Worm (Caenorhabditis elegans) whole organism, L2 larva: ENCODE results near the gene C05B5.11.

Source experiments
- C34F6.9 ChIP-seq: fragments of 150-350 bp; optimal IDR thresholded peaks from 2 replicates; lab custom pipeline; 2014; ENCODE audit warnings: missing biosample characterization, missing genetic modification characterization
- F13H6.1 ChIP-seq: sonication (generic microtip); optimal IDR thresholded peaks from 2 replicates; lab custom pipeline; 2016; ENCODE audit warnings: missing genetic modification characterization, missing compliant biosample characterization
- R02D3.7 ChIP-seq: fragments of 150-350 bp; optimal IDR thresholded peaks from 2 replicates; lab custom pipeline; 2014; ENCODE audit warnings: missing biosample characterization, missing genetic modification characterization
- Y55F3AM.14 ChIP-seq: fragments of 200-800 bp; sonication (Bioruptor generic); optimal IDR thresholded peaks from 2 replicates; lab custom pipeline; 2018; ENCODE audit warnings: mild to moderate bottlenecking, missing genetic modification characterization, missing compliant biosample characterization
- ZK546.5 ChIP-seq: sonication (generic microtip); optimal IDR thresholded peaks from 2 replicates; lab custom pipeline; 2017; ENCODE audit warnings: missing biosample characterization, missing genetic modification characterization
- alr-1 ChIP-seq: fragments of 150-350 bp; optimal IDR thresholded peaks from 2 replicates; lab custom pipeline; 2014; ENCODE audit warnings: missing biosample characterization, missing genetic modification characterization
- aly-2 ChIP-seq: fragments of 150-350 bp; optimal IDR thresholded peaks from 2 replicates; lab custom pipeline; 2014; ENCODE audit warnings: missing biosample characterization, missing genetic modification characterization
- ama-1 ChIP-seq: fragments of 150-350 bp; optimal IDR thresholded peaks from 2 replicates; lab custom pipeline; 2018; ENCODE audit warnings: inconsistent platforms
- ceh-16 ChIP-seq: fragments of 150-350 bp; optimal IDR thresholded peaks from 2 replicates; lab custom pipeline; 2014; ENCODE audit warnings: missing biosample characterization, missing genetic modification characterization
- ceh-82 ChIP-seq: fragments of 150-350 bp; optimal IDR thresholded peaks from 2 replicates; lab custom pipeline; 2014; ENCODE audit warnings: missing biosample characterization, missing genetic modification characterization
- crh-2 ChIP-seq: sonication (generic microtip); optimal IDR thresholded peaks from 2 replicates; lab custom pipeline; 2017; ENCODE audit warnings: missing biosample characterization, missing genetic modification characterization
- dmd-4 ChIP-seq: sonication (generic microtip); optimal IDR thresholded peaks from 2 replicates; lab custom pipeline; 2017; ENCODE audit warnings: missing biosample characterization, missing genetic modification characterization
- elt-3 ChIP-seq: sonication (generic microtip); optimal IDR thresholded peaks from 2 replicates; lab custom pipeline; 2017; ENCODE audit warnings: missing biosample characterization, missing genetic modification characterization
- fos-1 ChIP-seq: fragments of 150-350 bp; optimal IDR thresholded peaks from 2 replicates; lab custom pipeline; 2014; ENCODE audit warnings: missing biosample characterization, missing genetic modification characterization
- gmeb-1 ChIP-seq: fragments of 150-350 bp; optimal IDR thresholded peaks from 2 replicates; lab custom pipeline; 2014; ENCODE audit warnings: missing biosample characterization, missing genetic modification characterization
- lin-11 ChIP-seq: fragments of 150-350 bp; sonication (generic microtip); optimal IDR thresholded peaks from 2 replicates; lab custom pipeline; 2014; ENCODE audit warnings: missing biosample characterization, missing genetic modification characterization, inconsistent platforms, mixed read lengths
- lsy-2 ChIP-seq, 2 experiments: fragments of 150-350 bp in 1 of 2; sonication (generic microtip) in 1 of 2; optimal IDR thresholded peaks; 2 replicates each; lab custom pipeline; 2014 to 2017; ENCODE audit warnings: missing biosample characterization in 2 of 2, missing genetic modification characterization in 2 of 2
- mab-5 ChIP-seq: fragments of 150-350 bp; optimal IDR thresholded peaks from 2 replicates; lab custom pipeline; 2014; ENCODE audit warnings: missing biosample characterization, missing genetic modification characterization
- mdl-1 ChIP-seq, 2 experiments: fragments of 150-350 bp in 1 of 2; sonication (generic microtip) in 1 of 2; optimal IDR thresholded peaks; 2 replicates each; lab custom pipeline; 2017; ENCODE audit warnings: missing biosample characterization in 2 of 2, missing genetic modification characterization in 2 of 2
- nhr-11 ChIP-seq: fragments of 150-350 bp; optimal IDR thresholded peaks from 2 replicates; lab custom pipeline; 2014; ENCODE audit warnings: missing biosample characterization, missing genetic modification characterization
- nhr-23 ChIP-seq: fragments of 150-350 bp; optimal IDR thresholded peaks from 2 replicates; lab custom pipeline; 2014; ENCODE audit warnings: missing biosample characterization, missing genetic modification reagents, missing genetic modification characterization
- nhr-237 ChIP-seq: fragments of 150-350 bp; optimal IDR thresholded peaks from 2 replicates; lab custom pipeline; 2014; ENCODE audit warnings: missing biosample characterization, missing genetic modification characterization
- nhr-25 ChIP-seq: fragments of 150-350 bp; sonication (generic microtip); optimal IDR thresholded peaks from 3 replicates; lab custom pipeline; 2014; ENCODE audit warnings: missing biosample characterization, missing genetic modification characterization
- nhr-77 ChIP-seq: fragments of 150-350 bp; optimal IDR thresholded peaks from 2 replicates; lab custom pipeline; 2014; ENCODE audit warnings: missing biosample characterization, missing genetic modification characterization
- peb-1 ChIP-seq: fragments of 150-350 bp; optimal IDR thresholded peaks from 2 replicates; lab custom pipeline; 2014; ENCODE audit warnings: missing biosample characterization, missing genetic modification characterization
- skn-1 ChIP-seq: sonication (generic microtip); optimal IDR thresholded peaks from 2 replicates; lab custom pipeline; 2017; ENCODE audit warnings: missing biosample characterization, missing genetic modification characterization
- sma-3 ChIP-seq: sonication (generic microtip); optimal IDR thresholded peaks from 2 replicates; lab custom pipeline; 2016; ENCODE audit warnings: missing genetic modification reagents, missing genetic modification characterization, missing compliant biosample characterization
- snpc-4 ChIP-seq: fragments of 150-350 bp; optimal IDR thresholded peaks from 2 replicates; lab custom pipeline; 2014; ENCODE audit warnings: missing biosample characterization, missing genetic modification characterization
- unc-39 ChIP-seq: fragments of 150-350 bp; optimal IDR thresholded peaks from 2 replicates; lab custom pipeline; 2014; ENCODE audit warnings: missing biosample characterization, missing genetic modification characterization
- unc-55 ChIP-seq: fragments of 150-350 bp; sonication (generic microtip); optimal IDR thresholded peaks from 3 replicates; lab custom pipeline; 2014; ENCODE audit warnings: missing biosample characterization, missing genetic modification reagents, missing genetic modification characterization
- zag-1 ChIP-seq: fragments of 150-350 bp; optimal IDR thresholded peaks from 2 replicates; lab custom pipeline; 2014; ENCODE audit warnings: missing biosample characterization, missing genetic modification characterization
- ztf-1 ChIP-seq: fragments of 200-800 bp; sonication (Bioruptor generic); conservative IDR thresholded peaks from 2 replicates; pipeline ENCODE4 v1.3.6; 2022; ENCODE audit warnings: missing genetic modification characterization, missing compliant biosample characterization
- ztf-11 ChIP-seq: sonication (generic microtip); optimal IDR thresholded peaks from 2 replicates; lab custom pipeline; 2017; ENCODE audit warnings: missing biosample characterization, missing genetic modification characterization
- ztf-4 ChIP-seq: fragments of 150-350 bp; optimal IDR thresholded peaks from 2 replicates; lab custom pipeline; 2014; ENCODE audit warnings: missing biosample characterization, missing genetic modification characterization

The C05B5.11 gene

DNA sequence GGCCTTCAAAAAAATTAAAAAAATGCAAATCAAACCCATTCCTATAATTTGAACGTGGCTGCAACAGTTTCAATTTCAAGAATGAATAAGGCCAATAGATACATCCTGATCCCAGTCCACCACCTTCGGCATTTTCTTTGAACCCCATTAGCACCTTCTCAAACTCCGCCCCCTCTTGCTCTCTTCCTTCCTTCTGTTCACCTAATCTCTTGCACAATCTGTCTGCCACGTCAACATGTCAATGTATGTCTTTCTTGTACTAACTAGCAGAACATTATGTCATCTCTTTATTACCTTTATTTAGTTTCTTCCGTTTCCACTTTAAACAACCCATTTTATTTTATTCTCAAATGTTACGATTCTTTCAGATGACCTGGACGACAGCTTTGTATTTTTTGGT lies 10.8 kb upstream of the C05B5.11 start, which contains the start of gene C05B5.4:
C05B5.4 (plus strand) TSS at position 351 of the 400 bp plus-strand sequence.
- TF ChIP-seq sma-3, result no peak
- no peak for TF ChIP-seq unc-55 (GFP tag; lab: Kevin White, UChicago)

DNA sequence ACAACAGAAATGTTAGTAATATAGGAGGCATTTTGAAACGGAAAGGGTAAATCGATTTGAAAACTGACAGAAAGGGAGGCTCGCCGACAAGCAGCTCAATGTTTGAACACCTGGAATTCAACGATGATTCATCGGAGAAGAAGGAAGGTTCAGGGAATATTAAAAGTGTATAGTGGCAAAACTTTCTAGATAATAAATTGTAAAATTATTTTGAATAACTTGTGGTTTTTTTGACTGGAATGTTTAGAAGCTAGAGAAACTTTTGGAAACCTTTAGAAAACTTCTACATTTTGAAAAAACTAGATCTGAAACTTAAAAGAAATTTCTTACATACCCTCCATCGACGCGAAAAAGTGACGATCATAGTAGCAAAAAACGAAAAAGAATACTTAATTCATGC lies 6.4 kb upstream of the C05B5.11 start, which contains the start of gene pqn-8:
pqn-8 (minus strand) TSS at position 101 of the 400 bp plus-strand sequence.
- TF ChIP-seq F13H6.1 (no peak), ztf-4 (no peak), aly-2 (tag; lab: Kevin White, UChicago) (no peak), gmeb-1 (tag; lab: Kevin White, UChicago) (no peak), dmd-4 (tag; lab: Kevin White, UChicago) (no peak), C34F6.9 (no peak), alr-1 (tag; lab: Kevin White, UChicago) (no peak)

- TF ChIP-seq elt-3 (tag; lab: Kevin White, UChicago) (no peak), snpc-4 (tag; lab: Kevin White, UChicago) (no peak), crh-2 (tag; lab: Kevin White, UChicago) (no peak), nhr-23 (tag; lab: Kevin White, UChicago) (no peak), ztf-4 (no peak), unc-39 (tag; lab: Kevin White, UChicago) (no peak), lsy-2 (tag; optimal IDR thresholded peaks at IDR 0.05; lab: Kevin White, UChicago) (no peak), mdl-1 (tag; optimal IDR thresholded peaks at IDR 0.05; lab: Kevin White, UChicago) (no peak), lin-11 (tag; lab: Kevin White, UChicago) (no peak), nhr-25 (tag; lab: Kevin White, UChicago) (no peak), peb-1 (tag; lab: Kevin White, UChicago) (no peak), ama-1 (lab: Kevin White, UChicago) (no peak), nhr-237 (tag; lab: Kevin White, UChicago) (no peak)
Measured at ce11 chrIII:9999235-9999634, 5.1 kb upstream of the C05B5.11 start, which contains the start of gene C05B5.17. Gene C05B5.17 (minus strand): TSS chrIII:9999335.

DNA sequence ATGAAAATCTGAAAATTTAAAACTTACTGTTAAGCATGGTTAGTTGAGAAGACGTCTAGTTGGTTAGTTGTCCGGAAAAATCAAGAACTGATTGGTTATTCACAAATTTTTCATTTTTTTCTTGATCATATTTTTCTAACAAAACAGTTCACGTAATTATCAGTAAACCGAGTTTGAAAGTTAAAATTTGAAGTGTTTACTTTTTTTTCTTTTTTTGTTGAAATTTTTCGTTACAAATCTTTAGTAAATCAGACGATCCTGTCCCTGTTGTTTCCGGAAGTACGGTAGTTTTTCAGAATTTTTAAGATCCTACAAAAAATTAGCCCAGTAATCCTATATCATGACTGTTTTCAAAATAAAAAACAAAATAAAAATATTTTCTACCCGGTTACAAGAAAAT lies 3.9 kb upstream of the C05B5.11 start, which contains the start of gene C05B5.2:
C05B5.2 (minus strand) TSS at position 101 of the 400 bp plus-strand sequence.
- TF ChIP-seq ztf-1 (GFP tag; lab: Robert Waterston, UW), result no peak
- no peak for TF ChIP-seq R02D3.7 (tag; lab: Kevin White, UChicago)
- TF ChIP-seq peb-1 (tag; lab: Kevin White, UChicago), result no peak
- no peak for TF ChIP-seq zag-1 (tag; lab: Kevin White, UChicago)
- TF ChIP-seq gmeb-1 (tag; lab: Kevin White, UChicago), result no peak
- no peak for TF ChIP-seq dmd-4 (tag; lab: Kevin White, UChicago)
- no peak for TF ChIP-seq ceh-82 (tag; lab: Kevin White, UChicago)
- no peak for TF ChIP-seq alr-1 (tag; lab: Kevin White, UChicago)
- TF ChIP-seq sma-3, result no peak
- no peak for TF ChIP-seq ZK546.5 (tag; lab: Kevin White, UChicago)
- no peak for TF ChIP-seq Y55F3AM.14 (GFP tag; lab: Kevin White, UChicago)
- TF ChIP-seq skn-1, result no peak
- TF ChIP-seq nhr-237 (tag; lab: Kevin White, UChicago), result no peak
- TF ChIP-seq nhr-77, result no peak
- no peak for TF ChIP-seq aly-2 (tag; lab: Kevin White, UChicago)
- TF ChIP-seq ceh-16 (tag; lab: Kevin White, UChicago), result no peak
- TF ChIP-seq mab-5 (tag; lab: Kevin White, UChicago), result no peak
- TF ChIP-seq nhr-11 (tag; lab: Kevin White, UChicago), result no peak
- TF ChIP-seq snpc-4 (tag; lab: Kevin White, UChicago), result no peak
- TF ChIP-seq ztf-11 (tag; lab: Kevin White, UChicago), result no peak

DNA sequence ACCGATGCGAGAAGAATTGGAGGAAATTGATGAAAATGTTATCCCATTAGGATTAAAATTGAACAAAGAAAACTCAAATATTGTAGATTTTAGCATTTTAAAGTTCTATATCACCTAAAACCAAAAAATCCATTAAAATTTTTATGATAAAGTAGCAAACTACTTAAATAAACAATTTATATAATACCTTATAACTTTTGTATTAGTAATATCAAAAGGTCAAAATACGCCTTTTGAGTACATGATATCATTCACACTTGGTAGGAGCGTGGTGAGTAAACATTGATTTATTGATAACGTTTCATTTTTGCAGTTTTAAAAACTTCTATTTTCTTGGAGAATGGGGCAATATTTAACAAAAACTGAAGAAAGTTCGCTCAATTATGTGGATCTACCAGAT lies 3.3 kb upstream of the C05B5.11 start, which contains the start of gene C05B5.5:
C05B5.5 (plus strand) TSS at position 301 of the 400 bp plus-strand sequence.
- TF ChIP-seq ama-1 (lab: Kevin White, UChicago) (no peak), fos-1 (tag; lab: Kevin White, UChicago) (peak; percentile 31)
- TF ChIP-seq, all 48 proteins: peak for 1
